Worm (Caenorhabditis elegans): ENCODE measurements around the gene nas-12.
A peak's percentile ranks its signal among the peaks of the same experiment; 100 is the strongest.

The nas-12 gene

DNA sequence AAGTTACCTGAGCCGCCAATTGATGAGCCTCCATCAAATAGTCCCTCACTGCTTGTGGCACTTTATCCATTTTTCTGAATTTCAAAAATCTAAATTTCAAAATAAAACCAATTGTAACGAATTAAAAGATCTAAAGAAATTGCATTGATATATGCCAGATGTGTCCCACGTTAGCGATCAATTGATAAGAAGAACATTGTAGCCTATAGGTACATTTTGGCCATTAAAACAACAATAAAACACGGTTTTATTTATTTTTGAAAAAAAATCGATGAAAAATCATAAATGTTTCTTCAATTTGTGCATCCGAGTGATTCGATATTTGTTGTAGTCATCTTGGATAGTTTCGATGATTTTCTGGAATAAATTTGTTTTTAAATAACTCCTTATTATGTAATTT, 15.2 kb downstream of the nas-12 start, which contains the start of gene ech-8:
ech-8 (minus strand) TSS at position 132 of the 400 bp plus-strand sequence.
- no peak for TF ChIP-seq ztf-11 (tag; optimal IDR thresholded peaks at IDR 0.05)
- no peak for TF ChIP-seq sem-2 (GFP tag; optimal IDR thresholded peaks at IDR 0.05)
- no peak for TF ChIP-seq cnd-1 (tag; optimal IDR thresholded peaks at IDR 0.05)
- no peak for TF ChIP-seq lsy-2 (tag; optimal IDR thresholded peaks at IDR 0.05)
- no peak for TF ChIP-seq mls-2 (tag; optimal IDR thresholded peaks at IDR 0.05)

DNA sequence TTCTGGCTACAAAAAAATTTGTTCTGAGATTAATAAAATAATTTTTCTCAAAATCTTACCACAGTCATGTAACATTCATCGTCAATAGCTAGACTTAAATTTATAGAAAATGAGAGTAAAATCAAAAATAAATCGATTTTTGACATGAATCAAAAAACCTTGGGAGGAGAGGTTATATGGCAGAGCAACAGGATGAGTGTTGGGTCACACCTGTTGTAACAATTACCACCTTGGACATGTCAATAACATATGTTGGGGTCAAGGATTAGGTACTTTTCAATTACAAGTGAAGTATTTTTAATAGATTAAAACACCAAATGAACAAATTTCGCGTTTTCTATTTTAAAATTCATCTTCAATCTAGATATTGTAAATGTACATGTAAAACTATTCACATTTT, 17.8 kb downstream of the nas-12 start, which contains the start of gene lipl-7:
lipl-7 (minus strand) TSS at position 165 of the 400 bp plus-strand sequence.
- TF ChIP-seq flh-1 (GFP tag; optimal IDR thresholded peaks at IDR 0.05) (no peak), drap-1 (GFP tag; optimal IDR thresholded peaks at IDR 0.05) (no peak), bed-3 (GFP tag; optimal IDR thresholded peaks at IDR 0.05) (no peak), hlh-1 (tag; optimal IDR thresholded peaks at IDR 0.05) (peak; percentile 56), ceh-83 (GFP tag; optimal IDR thresholded peaks at IDR 0.05) (no peak), lsy-2 (tag; optimal IDR thresholded peaks at IDR 0.05) (no peak), ceh-43 (GFP tag; optimal IDR thresholded peaks at IDR 0.05) (no peak), snpc-4 (tag; optimal IDR thresholded peaks at IDR 0.05) (no peak), nhr-2 (tag; optimal IDR thresholded peaks at IDR 0.05) (peak; percentile 93), ceh-39 (tag; optimal IDR thresholded peaks at IDR 0.05) (no peak), elt-3 (tag; optimal IDR thresholded peaks at IDR 0.05) (no peak)

- TF ChIP-seq bed-3 (GFP tag; optimal IDR thresholded peaks at IDR 0.05) (no peak), zip-8 (tag; optimal IDR thresholded peaks at IDR 0.05) (no peak)
These were observed 18.8 kb downstream of the nas-12 start for ce11 chrIV:10242458-10243123.

- no peak for TF ChIP-seq lin-13 (tag; optimal IDR thresholded peaks at IDR 0.05)
- TF ChIP-seq unc-62 (GFP tag; optimal IDR thresholded peaks at IDR 0.05) = no peak
- no peak for TF ChIP-seq mep-1 (tag; optimal IDR thresholded peaks at IDR 0.05)
- no peak for TF ChIP-seq nhr-28 (tag; optimal IDR thresholded peaks at IDR 0.05)
- TF ChIP-seq snpc-4 (tag; optimal IDR thresholded peaks at IDR 0.05) = no peak
- no peak for TF ChIP-seq hlh-1 (tag; optimal IDR thresholded peaks at IDR 0.05)
- no peak for TF ChIP-seq mls-2 (tag; optimal IDR thresholded peaks at IDR 0.05)
- TF ChIP-seq ztf-11 (tag; optimal IDR thresholded peaks at IDR 0.05) = no peak
- TF ChIP-seq zip-8 (tag; optimal IDR thresholded peaks at IDR 0.05) = no peak
These were observed 19.5 kb downstream of the nas-12 start, which contains the start of gene tkt-1 for ce11 chrIV:10243276-10243675. Gene tkt-1, plus strand, starts transcription at chrIV:10243612.

ce11 chrIV:10245666-10246210, 21.9 kb downstream of the nas-12 start, which contains the start of gene F01G10.10:
Gene F01G10.10, plus strand, starts transcription at chrIV:10246160.
- TF ChIP-seq ceh-43 (GFP tag; optimal IDR thresholded peaks at IDR 0.05) (no peak), sem-2 (GFP tag; optimal IDR thresholded peaks at IDR 0.05) (no peak), ham-2 (GFP tag; optimal IDR thresholded peaks at IDR 0.05) (no peak), flh-1 (GFP tag; optimal IDR thresholded peaks at IDR 0.05) (no peak), zip-8 (tag; optimal IDR thresholded peaks at IDR 0.05) (no peak), blmp-1 (tag; optimal IDR thresholded peaks at IDR 0.05) (peak; percentile 66), elt-3 (tag; optimal IDR thresholded peaks at IDR 0.05) (no peak)

DNA sequence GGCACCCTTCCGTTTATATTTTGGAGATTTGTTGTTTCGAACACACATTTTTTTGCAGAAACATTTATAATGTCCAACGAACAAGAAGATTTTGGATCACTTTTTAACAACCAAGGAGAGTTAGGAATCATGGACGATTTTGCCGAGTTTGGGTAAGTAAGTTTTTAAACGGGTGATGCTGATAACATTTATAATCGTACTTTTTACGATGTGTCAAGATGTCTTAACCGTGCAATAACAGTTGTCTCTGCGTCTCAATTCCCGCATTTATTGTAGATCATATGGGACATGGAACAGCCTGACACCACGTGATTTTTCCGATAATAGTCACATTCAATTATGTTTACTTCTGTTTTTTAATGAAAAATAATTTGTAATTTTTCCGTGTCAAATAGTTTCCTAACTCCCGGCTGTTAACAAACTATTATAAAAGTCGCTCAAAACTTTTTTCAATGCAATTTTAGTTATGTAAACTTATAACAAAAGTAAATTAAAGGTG, 26.8 kb downstream of the nas-12 start, which contains the start of gene daf-14:
daf-14 (plus strand) TSS at position 51 of the 499 bp plus-strand sequence.
- TF ChIP-seq mab-5 (tag; optimal IDR thresholded peaks at IDR 0.05) (no peak), pha-4 (tag; optimal IDR thresholded peaks at IDR 0.05) (no peak), hlh-1 (tag; optimal IDR thresholded peaks at IDR 0.05) (no peak), M03D4.4 (tag; optimal IDR thresholded peaks at IDR 0.05) (no peak), sem-2 (GFP tag; optimal IDR thresholded peaks at IDR 0.05) (no peak), nhr-76 (tag; optimal IDR thresholded peaks at IDR 0.05) (no peak), elt-1 (tag; optimal IDR thresholded peaks at IDR 0.05; ENCODE audit: borderline replicate concordance, insufficient read depth) (no peak), lin-13 (tag; optimal IDR thresholded peaks at IDR 0.05) (no peak), ham-2 (GFP tag; optimal IDR thresholded peaks at IDR 0.05) (no peak), ceh-83 (GFP tag; optimal IDR thresholded peaks at IDR 0.05) (no peak), elt-3 (tag; optimal IDR thresholded peaks at IDR 0.05) (no peak), nhr-2 (tag; optimal IDR thresholded peaks at IDR 0.05) (no peak), mls-2 (tag; optimal IDR thresholded peaks at IDR 0.05) (no peak), unc-120 (tag; optimal IDR thresholded peaks at IDR 0.05; ENCODE audit: poor library complexity, severe bottlenecking) (no peak), ces-1 (GFP tag; optimal IDR thresholded peaks at IDR 0.05) (no peak)
